Worm (Caenorhabditis elegans) whole organism, late embryonic: ENCODE measurements around the gene ZK666.15.
A peak's percentile ranks its signal among the peaks of the same experiment; 100 is the strongest.

Experiments used
- C38D4.7 ChIP-seq: fragments of 200-800 bp; sonication (Bioruptor generic); optimal IDR thresholded peaks from 2 replicates; lab custom pipeline; 2018; ENCODE audit warnings: mild to moderate bottlenecking, missing genetic modification characterization, moderate library complexity, missing compliant biosample characterization
- F13H6.1 ChIP-seq: sonication (generic microtip); optimal IDR thresholded peaks from 2 replicates; lab custom pipeline; 2016; ENCODE audit warnings: missing genetic modification characterization, missing compliant biosample characterization
- K09A11.1 ChIP-seq: sonication (generic microtip); optimal IDR thresholded peaks from 2 replicates; lab custom pipeline; 2017; ENCODE audit warnings: antibody characterized with exemption, mild to moderate bottlenecking, missing genetic modification characterization, missing compliant biosample characterization; ENCODE audit not compliant: insufficient read depth
- Y22D7AL.16 ChIP-seq: sonication (generic microtip); optimal IDR thresholded peaks from 2 replicates; lab custom pipeline; 2016; ENCODE audit warnings: missing genetic modification characterization, missing compliant biosample characterization
- ama-1 ChIP-seq: fragments of 150-350 bp; optimal IDR thresholded peaks from 2 replicates; lab custom pipeline; 2014
- ceh-14 ChIP-seq: sonication (generic microtip); optimal IDR thresholded peaks from 2 replicates; lab custom pipeline; 2016; ENCODE audit warnings: missing genotype, missing genetic modification characterization, missing compliant biosample characterization
- ceh-18 ChIP-seq: sonication (generic microtip); optimal IDR thresholded peaks from 2 replicates; lab custom pipeline; 2016; ENCODE audit warnings: missing genetic modification characterization, missing compliant biosample characterization
- ceh-2 ChIP-seq: sonication (generic microtip); optimal IDR thresholded peaks from 2 replicates; lab custom pipeline; 2016; ENCODE audit warnings: missing genotype, missing genetic modification characterization, missing compliant biosample characterization
- ceh-22 ChIP-seq: sonication (generic microtip); optimal IDR thresholded peaks from 2 replicates; lab custom pipeline; 2017; ENCODE audit warnings: missing biosample characterization, missing genetic modification characterization
- ceh-30 ChIP-seq: fragments of 150-350 bp; optimal IDR thresholded peaks from 2 replicates; lab custom pipeline; 2014; ENCODE audit warnings: missing biosample characterization, missing genetic modification characterization
- ceh-31 ChIP-seq: sonication (generic microtip); optimal IDR thresholded peaks from 2 replicates; lab custom pipeline; 2016; ENCODE audit warnings: missing genetic modification characterization, missing compliant biosample characterization
- ceh-34 ChIP-seq: sonication (generic microtip); optimal IDR thresholded peaks from 2 replicates; lab custom pipeline; 2016; ENCODE audit warnings: mild to moderate bottlenecking, missing genetic modification characterization, missing compliant biosample characterization
- ceh-45 ChIP-seq: fragments of 200-800 bp; sonication (Bioruptor generic); IDR thresholded peaks from 2 replicates; pipeline ENCODE4 v1.3.6; 2022; ENCODE audit warnings: missing genetic modification reagents, missing genetic modification characterization, missing compliant biosample characterization
- ceh-6 ChIP-seq: fragments of 200-800 bp; sonication (Bioruptor generic); optimal IDR thresholded peaks from 2 replicates; lab custom pipeline; 2018; ENCODE audit warnings: mild to moderate bottlenecking, missing genetic modification characterization, missing compliant biosample characterization
- ceh-9 ChIP-seq: sonication (generic microtip); optimal IDR thresholded peaks from 2 replicates; lab custom pipeline; 2016; ENCODE audit warnings: mild to moderate bottlenecking, missing genetic modification characterization, inconsistent platforms, missing compliant biosample characterization
- che-1 ChIP-seq: sonication (generic microtip); optimal IDR thresholded peaks from 2 replicates; lab custom pipeline; 2016; ENCODE audit warnings: mild to moderate bottlenecking, missing genetic modification characterization, missing compliant biosample characterization
- dmd-4 ChIP-seq: sonication (generic microtip); optimal IDR thresholded peaks from 2 replicates; lab custom pipeline; 2016; ENCODE audit warnings: borderline replicate concordance, missing genetic modification characterization, missing compliant biosample characterization
- dve-1 ChIP-seq: sonication (generic microtip); optimal IDR thresholded peaks from 2 replicates; lab custom pipeline; 2017; ENCODE audit warnings: antibody characterized with exemption, mild to moderate bottlenecking, missing genetic modification characterization, missing compliant biosample characterization
- elt-2 ChIP-seq: sonication (generic microtip); optimal IDR thresholded peaks from 2 replicates; lab custom pipeline; 2016; ENCODE audit warnings: missing genetic modification reagents, missing genetic modification characterization, missing compliant biosample characterization
- eyg-1 ChIP-seq: sonication (generic microtip); optimal IDR thresholded peaks from 2 replicates; lab custom pipeline; 2016; ENCODE audit warnings: missing genotype, missing genetic modification characterization, missing compliant biosample characterization
- fax-1 ChIP-seq: sonication (generic microtip); optimal IDR thresholded peaks from 2 replicates; lab custom pipeline; 2016; ENCODE audit warnings: missing genotype, missing genetic modification characterization, missing compliant biosample characterization
- fkh-10 ChIP-seq: fragments of 150-350 bp; optimal IDR thresholded peaks from 2 replicates; lab custom pipeline; 2014; ENCODE audit warnings: missing biosample characterization, missing genetic modification reagents, missing genetic modification characterization
- gmeb-2 ChIP-seq: sonication (generic microtip); optimal IDR thresholded peaks from 2 replicates; lab custom pipeline; 2016; ENCODE audit warnings: missing genetic modification characterization, inconsistent platforms, missing compliant biosample characterization
- hlh-13 ChIP-seq: fragments of 200-800 bp; sonication (Bioruptor generic); optimal IDR thresholded peaks from 2 replicates; lab custom pipeline; 2018; ENCODE audit warnings: mild to moderate bottlenecking, missing genetic modification characterization, missing compliant biosample characterization
- hlh-8 ChIP-seq: sonication (generic microtip); optimal IDR thresholded peaks from 2 replicates; lab custom pipeline; 2016; ENCODE audit warnings: missing genotype, missing genetic modification characterization, missing compliant biosample characterization
- lim-6 ChIP-seq: sonication (generic microtip); optimal IDR thresholded peaks from 2 replicates; lab custom pipeline; 2016; ENCODE audit warnings: missing genetic modification characterization, missing compliant biosample characterization
- lin-11 ChIP-seq: fragments of 200-800 bp; sonication (Bioruptor generic); optimal IDR thresholded peaks from 2 replicates; lab custom pipeline; 2018; ENCODE audit warnings: mild to moderate bottlenecking, missing genetic modification characterization, missing compliant biosample characterization
- madf-2 ChIP-seq: sonication (generic microtip); optimal IDR thresholded peaks from 2 replicates; lab custom pipeline; 2017; ENCODE audit warnings: missing genetic modification characterization, missing compliant biosample characterization
- nfya-1 ChIP-seq: sonication (generic microtip); optimal IDR thresholded peaks from 2 replicates; lab custom pipeline; 2017; ENCODE audit warnings: missing genetic modification characterization, mild to moderate bottlenecking, missing compliant biosample characterization, antibody characterized with exemption, moderate library complexity
- npax-4 ChIP-seq: sonication (generic microtip); optimal IDR thresholded peaks from 2 replicates; lab custom pipeline; 2016; ENCODE audit warnings: missing genetic modification characterization, missing compliant biosample characterization
- odd-2 ChIP-seq: sonication (generic microtip); optimal IDR thresholded peaks from 2 replicates; lab custom pipeline; 2017; ENCODE audit warnings: antibody characterized with exemption, mild to moderate bottlenecking, missing genetic modification characterization, missing compliant biosample characterization
- pag-3 ChIP-seq: sonication (generic microtip); optimal IDR thresholded peaks from 2 replicates; lab custom pipeline; 2016; ENCODE audit warnings: missing compliant biosample characterization, missing genetic modification characterization, borderline replicate concordance
- pat-9 ChIP-seq: fragments of 200-800 bp; sonication (Bioruptor generic); optimal IDR thresholded peaks from 2 replicates; lab custom pipeline; 2018; ENCODE audit warnings: mild to moderate bottlenecking, missing genetic modification characterization, moderate library complexity, missing compliant biosample characterization
- pax-1 ChIP-seq: fragments of 150-350 bp; optimal IDR thresholded peaks from 2 replicates; lab custom pipeline; 2014; ENCODE audit warnings: missing biosample characterization, missing genetic modification characterization
- pha-2 ChIP-seq: sonication (generic microtip); optimal IDR thresholded peaks from 2 replicates; lab custom pipeline; 2017; ENCODE audit warnings: mild to moderate bottlenecking, missing genetic modification characterization, missing compliant biosample characterization
- pha-4 ChIP-seq: fragments of 150-350 bp; optimal IDR thresholded peaks from 2 replicates; lab custom pipeline; 2018; ENCODE audit warnings: missing biosample characterization, missing genetic modification reagents, missing genetic modification characterization
- pros-1 ChIP-seq: fragments of 150-350 bp; optimal IDR thresholded peaks from 2 replicates; lab custom pipeline; 2014; ENCODE audit warnings: missing biosample characterization, missing genetic modification reagents, missing genetic modification characterization
- ref-2 ChIP-seq: sonication (generic microtip); optimal IDR thresholded peaks from 2 replicates; lab custom pipeline; 2016; ENCODE audit warnings: missing genetic modification characterization, missing compliant biosample characterization
- rnt-1 ChIP-seq: sonication (generic microtip); optimal IDR thresholded peaks from 2 replicates; lab custom pipeline; 2016; ENCODE audit warnings: missing genetic modification characterization, missing compliant biosample characterization
- sdc-2 ChIP-seq: sonication (generic microtip); optimal IDR thresholded peaks from 2 replicates; lab custom pipeline; 2016; ENCODE audit warnings: missing genotype, missing genetic modification characterization, missing compliant biosample characterization
- sox-4 ChIP-seq: sonication (generic microtip); optimal IDR thresholded peaks from 2 replicates; lab custom pipeline; 2017; ENCODE audit warnings: mild to moderate bottlenecking, missing genetic modification characterization, inconsistent platforms, missing compliant biosample characterization
- syd-9 ChIP-seq: sonication (generic microtip); optimal IDR thresholded peaks from 2 replicates; lab custom pipeline; 2016; ENCODE audit warnings: mild to moderate bottlenecking, missing genetic modification characterization, moderate library complexity, missing compliant biosample characterization
- ttx-3 ChIP-seq: sonication (generic microtip); optimal IDR thresholded peaks from 2 replicates; lab custom pipeline; 2016; ENCODE audit warnings: missing genetic modification reagents, missing genetic modification characterization, missing compliant biosample characterization
- unc-3 ChIP-seq, 2 experiments: fragments of 200-800 bp in 1 of 2; sonication (Bioruptor generic) in 1 of 2; sonication (generic microtip) in 1 of 2; conservative IDR thresholded peaks in 1 of 2; optimal IDR thresholded peaks in 1 of 2; 2 replicates each; pipeline versions ENCODE4 v1.3.6 to Lab custom; 2016 to 2022; ENCODE audit warnings: missing compliant biosample characterization in 2 of 2, missing genetic modification characterization in 2 of 2, missing genetic modification reagents in 1 of 2
- unc-86 ChIP-seq: sonication (generic microtip); optimal IDR thresholded peaks from 2 replicates; lab custom pipeline; 2016; ENCODE audit warnings: missing genetic modification characterization, missing compliant biosample characterization
- zip-5 ChIP-seq: sonication (generic microtip); optimal IDR thresholded peaks from 2 replicates; lab custom pipeline; 2016; ENCODE audit warnings: missing genetic modification characterization, missing compliant biosample characterization

The ZK666.15 gene

ce11 chrII:10500674-10501073 lies 13.8 kb downstream of the ZK666.15 start:
- TF ChIP-seq unc-86 (tag; lab: Kevin White, UChicago) = no peak
- TF ChIP-seq rnt-1 = no peak
- TF ChIP-seq ama-1 (lab: Kevin White, UChicago) = no peak
- no peak for TF ChIP-seq unc-3 (GFP tag; conservative IDR thresholded peaks at IDR 0.05; lab: Robert Waterston, UW)
- TF ChIP-seq unc-3 (tag; optimal IDR thresholded peaks at IDR 0.05; lab: Kevin White, UChicago) = no peak
- no peak for TF ChIP-seq sdc-2 (tag; lab: Kevin White, UChicago)
- TF ChIP-seq ceh-6 (GFP tag; lab: Kevin White, UChicago) = no peak
- no peak for TF ChIP-seq ceh-14
- TF ChIP-seq che-1 = no peak
- TF ChIP-seq ttx-3 (tag; lab: Kevin White, UChicago) = no peak
- TF ChIP-seq npax-4 (tag; lab: Kevin White, UChicago) = no peak
- TF ChIP-seq madf-2 (tag; lab: Kevin White, UChicago) = no peak
- no peak for TF ChIP-seq pha-4 (tag; lab: Kevin White, UChicago)
- TF ChIP-seq lim-6 (tag; lab: Kevin White, UChicago) = no peak
- TF ChIP-seq Y22D7AL.16 = no peak
- no peak for TF ChIP-seq ceh-2 (tag; lab: Kevin White, UChicago)

ce11 chrII:10501578-10501977 lies 14.7 kb downstream of the ZK666.15 start:
- TF ChIP-seq hlh-13 (GFP tag; lab: Kevin White, UChicago) (no peak), ceh-45 (GFP tag; lab: Robert Waterston, UW) (no peak), unc-3 (GFP tag; conservative IDR thresholded peaks at IDR 0.05; lab: Robert Waterston, UW) (no peak), unc-3 (tag; optimal IDR thresholded peaks at IDR 0.05; lab: Kevin White, UChicago) (no peak), ceh-31 (tag; lab: Kevin White, UChicago) (peak; percentile 28), odd-2 (no peak), pax-1 (no peak), ceh-9 (tag; lab: Kevin White, UChicago) (no peak), Y22D7AL.16 (no peak), nfya-1 (tag; lab: Kevin White, UChicago) (peak; percentile 25), fkh-10 (GFP tag; lab: Kevin White, UChicago) (no peak), rnt-1 (peak; percentile 44), ceh-18 (tag; lab: Kevin White, UChicago) (peak; percentile 22), pat-9 (tag; lab: Kevin White, UChicago) (no peak), F13H6.1 (tag; lab: Kevin White, UChicago) (peak; percentile 3), dve-1 (no peak), pag-3 (tag; lab: Kevin White, UChicago) (no peak)

- TF ChIP-seq hlh-13 (GFP tag; lab: Kevin White, UChicago) (no peak), fax-1 (tag; lab: Kevin White, UChicago) (peak; percentile 37), Y22D7AL.16 (no peak), ceh-18 (tag; lab: Kevin White, UChicago) (peak; percentile 89), ceh-45 (GFP tag; lab: Robert Waterston, UW) (no peak), zip-5 (no peak), sdc-2 (tag; lab: Kevin White, UChicago) (peak; percentile 59), ceh-30 (tag; lab: Kevin White, UChicago) (no peak), gmeb-2 (tag; lab: Kevin White, UChicago) (no peak), ref-2 (tag; lab: Kevin White, UChicago) (peak; percentile 87), pag-3 (tag; lab: Kevin White, UChicago) (peak; percentile 8), pha-2 (tag; lab: Kevin White, UChicago) (no peak), che-1 (peak; percentile 27), ceh-14 (peak; percentile 41), nfya-1 (tag; lab: Kevin White, UChicago) (peak; percentile 77), eyg-1 (tag; lab: Kevin White, UChicago) (no peak), pros-1 (peak; percentile 88), hlh-8 (tag; lab: Kevin White, UChicago) (peak; percentile 44), C38D4.7 (GFP tag; lab: Kevin White, UChicago) (no peak), lin-11 (peak; percentile 28), dmd-4 (no peak), syd-9 (tag; lab: Kevin White, UChicago) (peak; percentile 70), lim-6 (tag; lab: Kevin White, UChicago) (no peak), elt-2 (peak; percentile 17), ceh-22 (tag; lab: Kevin White, UChicago) (no peak), pax-1 (no peak), sox-4 (tag; lab: Kevin White, UChicago) (no peak), ceh-34 (peak; percentile 86), K09A11.1 (tag; lab: Kevin White, UChicago) (peak; percentile 63), ama-1 (lab: Kevin White, UChicago) (no peak)
Observed at ce11 chrII:10502491-10503063, 15.7 kb downstream of the ZK666.15 start, which contains the start of gene myrf-1. myrf-1 (minus strand) TSS chrII:10502541.
